Fruit fly (Drosophila melanogaster) whole organism, embryonic: Measurements from ENCODE around the gene CG13117.

Experiments used
- Aef1 ChIP-seq: fragments of 200-800 bp; sonication (Bioruptor generic); IDR thresholded peaks from 3 replicates; pipeline ENCODE4 v1.3.6; 2022; ENCODE audit warnings: missing biosample characterization, missing genetic modification characterization
- Atf3 ChIP-seq: fragments of 200-800 bp; sonication (Bioruptor generic); optimal IDR thresholded peaks from 3 replicates; lab custom pipeline; 2016; ENCODE audit warnings: missing biosample characterization, missing genetic modification characterization
- Awh ChIP-seq: fragments of 200-800 bp; sonication (Bioruptor generic); IDR thresholded peaks from 2 replicates; pipeline ENCODE4, ENCODE4 v1.3.6; 2022; ENCODE audit warnings: missing biosample characterization, missing genetic modification characterization
- BEAF-32 ChIP-seq: fragments of 200-800 bp; sonication (Bioruptor generic); optimal IDR thresholded peaks from 3 replicates; lab custom pipeline; 2017; ENCODE audit warnings: missing biosample characterization, missing genetic modification characterization, mild to moderate bottlenecking, moderate library complexity, missing genetic modification reagents
- CG10147 ChIP-seq: fragments of 200-800 bp; sonication (Bioruptor generic); optimal IDR thresholded peaks from 2 replicates; lab custom pipeline; 2019; ENCODE audit warnings: missing biosample characterization, mild to moderate bottlenecking, missing genetic modification characterization, moderate library complexity
- CG10431 ChIP-seq: fragments of 200-800 bp; sonication (Bioruptor generic); optimal IDR thresholded peaks from 3 replicates; lab custom pipeline; 2018; ENCODE audit warnings: missing biosample characterization, mild to moderate bottlenecking, missing genetic modification characterization
- CG12155 ChIP-seq: fragments of 200-800 bp; sonication (Bioruptor generic); optimal IDR thresholded peaks from 3 replicates; lab custom pipeline; 2016; ENCODE audit warnings: missing biosample characterization, missing genetic modification characterization
- CG12299 ChIP-seq: fragments of 200-800 bp; sonication (Bioruptor generic); optimal IDR thresholded peaks from 2 replicates; lab custom pipeline; 2018; ENCODE audit warnings: missing biosample characterization, mild to moderate bottlenecking, missing genetic modification characterization
- CG13424 ChIP-seq: fragments of 200-800 bp; sonication (Bioruptor generic); optimal IDR thresholded peaks from 2 replicates; lab custom pipeline; 2019; ENCODE audit warnings: missing biosample characterization, mild to moderate bottlenecking, missing genetic modification characterization, moderate library complexity
- CG15696 ChIP-seq: fragments of 200-800 bp; sonication (Bioruptor generic); optimal IDR thresholded peaks from 2 replicates; lab custom pipeline; 2019; ENCODE audit warnings: missing biosample characterization, mild to moderate bottlenecking, missing genetic modification characterization, moderate library complexity
- CG17328 ChIP-seq: fragments of 200-800 bp; sonication (Bioruptor generic); IDR thresholded peaks from 2 replicates; pipeline ENCODE4 v1.3.6; 2022; ENCODE audit warnings: missing biosample characterization, missing genetic modification characterization
- CG18011 ChIP-seq: fragments of 200-800 bp; sonication (Bioruptor generic); optimal IDR thresholded peaks from 2 replicates; lab custom pipeline; 2017; ENCODE audit warnings: missing biosample characterization, missing genetic modification characterization, mild to moderate bottlenecking, moderate library complexity, missing genotype
- CG30403 ChIP-seq: fragments of 200-800 bp; sonication (Bioruptor generic); optimal IDR thresholded peaks from 3 replicates; lab custom pipeline; 2016; ENCODE audit warnings: missing biosample characterization, missing genetic modification characterization
- CG31224 ChIP-seq: fragments of 200-800 bp; sonication (Bioruptor generic); IDR thresholded peaks from 2 replicates; pipeline ENCODE4 v1.3.6; 2022; ENCODE audit warnings: missing biosample characterization, missing genetic modification characterization
- CG33213 ChIP-seq: fragments of 200-800 bp; sonication (Bioruptor generic); optimal IDR thresholded peaks from 3 replicates; lab custom pipeline; 2016; ENCODE audit warnings: missing biosample characterization, missing genetic modification characterization
- CG34224 ChIP-seq: fragments of 200-800 bp; sonication (Bioruptor generic); IDR thresholded peaks from 3 replicates; pipeline ENCODE4 v1.3.6; 2022; ENCODE audit warnings: missing biosample characterization, missing genetic modification characterization; ENCODE audit not compliant: partially characterized antibody
- CG4707 ChIP-seq: fragments of 200-800 bp; sonication (Bioruptor generic); optimal IDR thresholded peaks from 2 replicates; lab custom pipeline; 2018; ENCODE audit warnings: missing biosample characterization, mild to moderate bottlenecking, missing genetic modification characterization, moderate library complexity
- CG6854 ChIP-seq: fragments of 200-800 bp; sonication (Bioruptor generic); optimal IDR thresholded peaks from 3 replicates; lab custom pipeline; 2017; ENCODE audit warnings: missing biosample characterization, mild to moderate bottlenecking, missing genetic modification characterization
- CG7372 ChIP-seq: fragments of 200-800 bp; sonication (Bioruptor generic); IDR thresholded peaks from 2 replicates; pipeline ENCODE4 v1.3.6; 2022; ENCODE audit warnings: missing biosample characterization, missing genetic modification characterization
- CG7839 ChIP-seq: fragments of 200-800 bp; sonication (Bioruptor generic); optimal IDR thresholded peaks from 3 replicates; lab custom pipeline; 2018; ENCODE audit warnings: missing biosample characterization, mild to moderate bottlenecking, missing genetic modification characterization, moderate library complexity
- CG8388 ChIP-seq: fragments of 200-800 bp; sonication (Bioruptor generic); optimal IDR thresholded peaks from 2 replicates; lab custom pipeline; 2019; ENCODE audit warnings: missing biosample characterization, mild to moderate bottlenecking, missing genetic modification characterization, moderate library complexity
- CHES-1-like ChIP-seq: fragments of 200-800 bp; sonication (Bioruptor generic); optimal IDR thresholded peaks from 2 replicates; lab custom pipeline; 2016; ENCODE audit warnings: missing biosample characterization, missing genetic modification characterization
- Chrac-16 ChIP-seq: fragments of 200-800 bp; sonication (Bioruptor generic); optimal IDR thresholded peaks from 3 replicates; lab custom pipeline; 2016; ENCODE audit warnings: missing biosample characterization, missing genetic modification characterization
- Dp ChIP-seq: fragments of 200-800 bp; sonication (Bioruptor generic); optimal IDR thresholded peaks from 2 replicates; lab custom pipeline; 2018; ENCODE audit warnings: missing biosample characterization, mild to moderate bottlenecking, missing genetic modification characterization, moderate library complexity
- HLHmδ ChIP-seq: fragments of 200-800 bp; sonication (Bioruptor generic); optimal IDR thresholded peaks from 2 replicates; lab custom pipeline; 2018; ENCODE audit warnings: missing biosample characterization, mild to moderate bottlenecking, missing genetic modification characterization, moderate library complexity
- HmgD ChIP-seq: fragments of 200-800 bp; sonication (Bioruptor generic); optimal IDR thresholded peaks from 3 replicates; lab custom pipeline; 2016; ENCODE audit warnings: missing biosample characterization, missing genetic modification characterization
- Hr39 ChIP-seq: fragments of >200 bp; optimal IDR thresholded peaks from 2 replicates; lab custom pipeline; 2017
- Hr51 ChIP-seq, 2 experiments: fragments of 200-800 bp; sonication (Bioruptor generic); optimal IDR thresholded peaks; 2 replicates in 1 of 2; 3 replicates in 1 of 2; lab custom pipeline; 2016 to 2018; ENCODE audit warnings: missing biosample characterization in 2 of 2, missing genetic modification characterization in 2 of 2, mild to moderate bottlenecking in 1 of 2, moderate library complexity in 1 of 2
- Hsf ChIP-seq: fragments of 200-800 bp; sonication (Bioruptor generic); optimal IDR thresholded peaks from 3 replicates; lab custom pipeline; 2016; ENCODE audit warnings: missing biosample characterization, missing genetic modification characterization
- Mrtf ChIP-seq: fragments of 200-800 bp; sonication (Bioruptor generic); IDR thresholded peaks from 3 replicates; pipeline ENCODE4 v1.3.6; 2022; ENCODE audit warnings: missing biosample characterization, missing genetic modification characterization
- NK7.1 ChIP-seq: fragments of 200-800 bp; sonication (Bioruptor generic); optimal IDR thresholded peaks from 3 replicates; lab custom pipeline; 2016; ENCODE audit warnings: missing biosample characterization, missing genetic modification characterization
- Nf-YB ChIP-seq: fragments of 200-800 bp; sonication (Bioruptor generic); optimal IDR thresholded peaks from 3 replicates; lab custom pipeline; 2019; ENCODE audit warnings: missing biosample characterization, mild to moderate bottlenecking, missing genetic modification characterization, moderate library complexity
- Tbp ChIP-seq: fragments of >200 bp; optimal IDR thresholded peaks from 2 replicates; lab custom pipeline; 2018; ENCODE audit warnings: missing biosample characterization, missing genetic modification characterization
- az2 ChIP-seq: fragments of 200-800 bp; sonication (Bioruptor generic); optimal IDR thresholded peaks from 3 replicates; lab custom pipeline; 2016; ENCODE audit warnings: missing biosample characterization, missing genetic modification characterization
- exex ChIP-seq: fragments of 200-800 bp; sonication (Bioruptor generic); optimal IDR thresholded peaks from 4 replicates; lab custom pipeline; 2018; ENCODE audit warnings: missing biosample characterization, mild to moderate bottlenecking, missing genetic modification characterization, moderate library complexity
- gsb ChIP-seq: fragments of 200-800 bp; sonication (Bioruptor generic); IDR thresholded peaks from 2 replicates; pipeline ENCODE4 v1.3.6; 2022; ENCODE audit warnings: missing biosample characterization, missing genetic modification characterization
- hb ChIP-seq: fragments of 200-800 bp; sonication (Bioruptor generic); IDR thresholded peaks from 3 replicates; pipeline ENCODE4 v1.3.6; 2022; ENCODE audit warnings: missing biosample characterization, missing genetic modification characterization; ENCODE audit not compliant: partially characterized antibody
- ind ChIP-seq: fragments of 200-800 bp; sonication (Bioruptor generic); optimal IDR thresholded peaks from 3 replicates; lab custom pipeline; 2016; ENCODE audit warnings: missing biosample characterization, missing genetic modification characterization
- klu ChIP-seq: fragments of 200-800 bp; sonication (Bioruptor generic); IDR thresholded peaks from 2 replicates; pipeline ENCODE4 v1.3.6; 2022; ENCODE audit warnings: missing biosample characterization, missing genetic modification characterization
- kni ChIP-seq: fragments of 200-800 bp; sonication (Bioruptor generic); optimal IDR thresholded peaks from 3 replicates; lab custom pipeline; 2017; ENCODE audit warnings: mild to moderate bottlenecking, missing biosample characterization, missing genetic modification reagents, missing genetic modification characterization
- lov ChIP-seq, 2 experiments: fragments of 200-800 bp in 1 of 2; fragments of >200 bp in 1 of 2; sonication (Bioruptor generic) in 1 of 2; IDR thresholded peaks in 1 of 2; optimal IDR thresholded peaks in 1 of 2; 2 replicates in 1 of 2; 3 replicates in 1 of 2; pipeline versions ENCODE4 v1.3.6 to Lab custom; 2017 to 2022; ENCODE audit warnings: missing biosample characterization in 1 of 2, missing genetic modification characterization in 1 of 2
- mam ChIP-seq: fragments of 200-800 bp; sonication (Bioruptor generic); optimal IDR thresholded peaks from 3 replicates; lab custom pipeline; 2016; ENCODE audit warnings: missing biosample characterization, missing genetic modification characterization
- nerfin-1 ChIP-seq: fragments of 200-800 bp; sonication (Bioruptor generic); optimal IDR thresholded peaks from 3 replicates; lab custom pipeline; 2019; ENCODE audit warnings: missing biosample characterization, mild to moderate bottlenecking, missing genetic modification characterization, moderate library complexity
- ro ChIP-seq: fragments of 200-800 bp; sonication (Bioruptor generic); IDR thresholded peaks from 2 replicates; pipeline ENCODE4 v1.3.6; 2022; ENCODE audit warnings: missing biosample characterization, missing genetic modification characterization
- sima ChIP-seq: fragments of 200-800 bp; sonication (Bioruptor generic); optimal IDR thresholded peaks from 2 replicates; lab custom pipeline; 2016; ENCODE audit warnings: missing biosample characterization, missing genetic modification characterization
- sisA ChIP-seq: fragments of 200-800 bp; sonication (Bioruptor generic); IDR thresholded peaks from 2 replicates; pipeline ENCODE4 v1.3.6; 2022; ENCODE audit warnings: missing biosample characterization, missing genetic modification characterization
- sna ChIP-seq: fragments of 200-800 bp; sonication (Bioruptor generic); IDR thresholded peaks from 2 replicates; pipeline ENCODE4 v1.3.6; 2022; ENCODE audit warnings: missing biosample characterization, missing genetic modification characterization; ENCODE audit not compliant: partially characterized antibody
- twi ChIP-seq: fragments of 200-800 bp; optimal IDR thresholded peaks from 2 replicates; lab custom pipeline; 2019; ENCODE audit warnings: missing biosample characterization, mild to moderate bottlenecking, missing genetic modification characterization, moderate library complexity
- vfl ChIP-seq: fragments of 200-800 bp; sonication (Bioruptor generic); optimal IDR thresholded peaks from 2 replicates; lab custom pipeline; 2016; ENCODE audit warnings: missing biosample characterization, missing genetic modification characterization
- wor ChIP-seq: fragments of 200-800 bp; sonication (Bioruptor generic); IDR thresholded peaks from 2 replicates; pipeline ENCODE4 v1.3.6; 2022; ENCODE audit warnings: missing biosample characterization, missing genetic modification characterization
- yki ChIP-seq: fragments of >200 bp; optimal IDR thresholded peaks from 3 replicates; lab custom pipeline; 2018

The CG13117 gene

dm6 chr2L:9782176-9782581, 45.7 kb downstream of the CG13117 start, which contains the start of gene IP3K1 (continued):
- no peak for TF ChIP-seq CG10431 (GFP tag; lab: Kevin White, UChicago)
- TF ChIP-seq gsb (GFP tag; lab: Robert Waterston, UW): no peak
- TF ChIP-seq Atf3 (GFP tag; lab: Kevin White, UChicago): no peak
- TF ChIP-seq CG12299 (tag; lab: Kevin White, UChicago): peak; percentile 25
- no peak for TF ChIP-seq sima (GFP tag; lab: Kevin White, UChicago)
- no peak for TF ChIP-seq vfl
- peak; percentile 0 for TF ChIP-seq CG6854 (GFP tag; lab: Kevin White, UChicago)
- peak; percentile 44; the same call in 1 of the 2 replicates for TF ChIP-seq Awh (GFP tag; lab: Robert Waterston, UW)
- TF ChIP-seq CG13424 (tag; lab: Kevin White, UChicago): no peak
- no peak for TF ChIP-seq az2 (GFP tag; lab: Kevin White, UChicago)
- TF ChIP-seq exex (tag; lab: Kevin White, UChicago): peak; percentile 47
- TF ChIP-seq nerfin-1 (tag; lab: Kevin White, UChicago): no peak
- no peak for TF ChIP-seq CG15696 (tag; lab: Kevin White, UChicago)
- no peak for TF ChIP-seq CG18011 (GFP tag; lab: Kevin White, UChicago)
- peak; percentile 20 for TF ChIP-seq CG10147
- no peak for TF ChIP-seq Tbp (GFP tag; lab: Kevin White, UChicago)
- peak; percentile 63 for TF ChIP-seq twi (tag; lab: Kevin White, UChicago)
- TF ChIP-seq CHES-1-like: no peak
- no peak for TF ChIP-seq Aef1 (GFP tag; lab: Robert Waterston, UW)
- TF ChIP-seq Hsf (GFP tag; lab: Kevin White, UChicago): no peak
- TF ChIP-seq lov (optimal IDR thresholded peaks at IDR 0.05; lab: Kevin White, UChicago): no peak
- no peak; the same call in 2 of the 3 replicates for TF ChIP-seq lov (GFP tag; IDR thresholded peaks at IDR 0.05; lab: Robert Waterston, UW)
- TF ChIP-seq mam (GFP tag; lab: Kevin White, UChicago): peak; percentile 10
- TF ChIP-seq CG34224 (GFP tag; lab: Robert Waterston, UW): peak; percentile 74
- TF ChIP-seq CG7839 (tag; lab: Kevin White, UChicago): peak; percentile 17
- TF ChIP-seq HmgD (GFP tag; lab: Kevin White, UChicago): peak; percentile 53
- peak; percentile 54 for TF ChIP-seq sna (GFP tag; lab: Robert Waterston, UW)
- peak; percentile 86 for TF ChIP-seq yki (lab: Kevin White, UChicago)
- no peak for TF ChIP-seq CG7372 (GFP tag; lab: Robert Waterston, UW)
- no peak for TF ChIP-seq ind (GFP tag; lab: Kevin White, UChicago)
- TF ChIP-seq NK7.1 (GFP tag; lab: Kevin White, UChicago): peak; percentile 29
- peak; percentile 4 for TF ChIP-seq CG8388
- no peak for TF ChIP-seq CG33213 (GFP tag; lab: Kevin White, UChicago)
- TF ChIP-seq CG17328 (GFP tag; lab: Robert Waterston, UW): 0 out of 2 replicates have a peak, but pooled peaks have one; percentile 47
- TF ChIP-seq Hr51 (GFP tag; optimal IDR thresholded peaks at IDR 0.05; lab: Kevin White, UChicago): no peak
- no peak for TF ChIP-seq sisA (GFP tag; lab: Robert Waterston, UW)
- TF ChIP-seq klu: no peak
- TF ChIP-seq CG31224 (GFP tag; lab: Robert Waterston, UW): no peak
- TF ChIP-seq wor (GFP tag; lab: Robert Waterston, UW): no peak
- TF ChIP-seq CG30403 (GFP tag; lab: Kevin White, UChicago): no peak
- TF ChIP-seq Dp: no peak
- no peak for TF ChIP-seq Mrtf
- TF ChIP-seq BEAF-32: no peak
- peak; percentile 8 for TF ChIP-seq CG4707 (GFP tag; lab: Kevin White, UChicago)
- TF ChIP-seq CG12155 (GFP tag; lab: Kevin White, UChicago): no peak
- TF ChIP-seq hb (GFP tag; lab: Robert Waterston, UW): no peak
- TF ChIP-seq Chrac-16 (GFP tag; lab: Kevin White, UChicago): no peak
- peak; percentile 52 for TF ChIP-seq HLHmδ (GFP tag; lab: Kevin White, UChicago)
- TF ChIP-seq Hr39: no peak
- no peak for TF ChIP-seq ro (GFP tag; lab: Robert Waterston, UW)
- no peak for TF ChIP-seq Nf-YB (GFP tag; lab: Kevin White, UChicago)
- peak; percentile 66 for TF ChIP-seq kni (GFP tag; lab: Kevin White, UChicago)
